Worm (Caenorhabditis elegans) whole organism, L3 larva: ENCODE measurements around the gene spp-8.

ENCODE experiments used
- R02D3.7 ChIP-seq: fragments of 150-350 bp; optimal IDR thresholded peaks from 2 replicates; lab custom pipeline; 2014; ENCODE audit warnings: missing biosample characterization, missing genetic modification characterization
- ZK546.5 ChIP-seq: sonication (generic microtip); optimal IDR thresholded peaks from 2 replicates; lab custom pipeline; 2017; ENCODE audit warnings: missing biosample characterization, missing genetic modification characterization
- aly-2 ChIP-seq: fragments of 150-350 bp; optimal IDR thresholded peaks from 2 replicates; lab custom pipeline; 2014; ENCODE audit warnings: missing biosample characterization, missing genetic modification characterization
- ama-1 ChIP-seq: fragments of 150-350 bp; optimal IDR thresholded peaks from 2 replicates; lab custom pipeline; 2018
- ceh-16 ChIP-seq: sonication (generic microtip); optimal IDR thresholded peaks from 2 replicates; lab custom pipeline; 2017; ENCODE audit warnings: missing biosample characterization, missing genetic modification characterization
- ceh-28 ChIP-seq: fragments of 150-350 bp; optimal IDR thresholded peaks from 2 replicates; lab custom pipeline; 2014; ENCODE audit warnings: missing biosample characterization, missing genetic modification reagents, missing genetic modification characterization
- ceh-82 ChIP-seq: fragments of 150-350 bp; optimal IDR thresholded peaks from 2 replicates; lab custom pipeline; 2014; ENCODE audit warnings: missing biosample characterization, missing genetic modification characterization
- ceh-9 ChIP-seq: sonication (generic microtip); optimal IDR thresholded peaks from 2 replicates; lab custom pipeline; 2018; ENCODE audit warnings: missing biosample characterization, missing genetic modification characterization
- daf-12 ChIP-seq: fragments of 150-350 bp; optimal IDR thresholded peaks from 2 replicates; lab custom pipeline; 2014; ENCODE audit warnings: missing biosample characterization, missing genetic modification reagents, missing genetic modification characterization
- egl-27 ChIP-seq: sonication (generic microtip); optimal IDR thresholded peaks from 4 replicates; lab custom pipeline; 2017; ENCODE audit warnings: missing biosample characterization, missing genetic modification reagents, missing genetic modification characterization
- egl-5 ChIP-seq: fragments of 150-350 bp; optimal IDR thresholded peaks from 2 replicates; lab custom pipeline; 2017; ENCODE audit warnings: missing biosample characterization, missing genetic modification reagents, missing genetic modification characterization, inconsistent platforms
- elt-1 ChIP-seq: fragments of 150-350 bp; optimal IDR thresholded peaks from 2 replicates; lab custom pipeline; 2014; ENCODE audit warnings: missing biosample characterization, missing genetic modification characterization
- elt-2 ChIP-seq: sonication (generic microtip); optimal IDR thresholded peaks from 2 replicates; lab custom pipeline; 2016; ENCODE audit warnings: missing genetic modification reagents, mild to moderate bottlenecking, missing genetic modification characterization, missing compliant biosample characterization
- elt-3 ChIP-seq, 3 experiments: fragments of 150-350 bp in 1 of 3; sonication (generic microtip) in 2 of 3; optimal IDR thresholded peaks; 2 replicates in 2 of 3; 4 replicates in 1 of 3; lab custom pipeline; 2014 to 2017; ENCODE audit warnings: missing biosample characterization in 3 of 3, missing genetic modification characterization in 3 of 3
- eor-1 ChIP-seq, 2 experiments: fragments of 150-350 bp; optimal IDR thresholded peaks; 2 replicates each; lab custom pipeline; 2014 to 2018; ENCODE audit warnings: missing biosample characterization in 2 of 2, missing genetic modification characterization in 2 of 2
- fos-1 ChIP-seq: fragments of 150-350 bp; optimal IDR thresholded peaks from 2 replicates; lab custom pipeline; 2014; ENCODE audit warnings: missing biosample characterization, missing genetic modification characterization
- hmg-11 ChIP-seq: sonication (generic microtip); optimal IDR thresholded peaks from 2 replicates; lab custom pipeline; 2016; ENCODE audit warnings: missing genetic modification characterization, missing compliant biosample characterization
- jun-1 ChIP-seq: fragments of 150-350 bp; optimal IDR thresholded peaks from 2 replicates; lab custom pipeline; 2014; ENCODE audit warnings: missing biosample characterization, missing genetic modification reagents, missing genetic modification characterization
- lin-15B ChIP-seq: fragments of 150-350 bp; optimal IDR thresholded peaks from 2 replicates; lab custom pipeline; 2014; ENCODE audit warnings: missing biosample characterization, missing genetic modification characterization
- lsy-12 ChIP-seq: sonication (generic microtip); optimal IDR thresholded peaks from 2 replicates; lab custom pipeline; 2016; ENCODE audit warnings: mild to moderate bottlenecking, missing genetic modification characterization, missing compliant biosample characterization
- mml-1 ChIP-seq: fragments of 150-350 bp; sonication (generic microtip); optimal IDR thresholded peaks from 3 replicates; lab custom pipeline; 2014; ENCODE audit warnings: missing biosample characterization, missing genetic modification characterization
- nfya-1 ChIP-seq: sonication (generic microtip); optimal IDR thresholded peaks from 2 replicates; lab custom pipeline; 2017; ENCODE audit warnings: missing genetic modification characterization, mild to moderate bottlenecking, missing compliant biosample characterization, antibody characterized with exemption, moderate library complexity; ENCODE audit not compliant: insufficient read depth
- nhr-11 ChIP-seq: fragments of 150-350 bp; optimal IDR thresholded peaks from 2 replicates; lab custom pipeline; 2014; ENCODE audit warnings: missing biosample characterization, missing genetic modification characterization
- nhr-12 ChIP-seq: fragments of 150-350 bp; optimal IDR thresholded peaks from 2 replicates; lab custom pipeline; 2014; ENCODE audit warnings: missing biosample characterization, missing genetic modification characterization
- nhr-23 ChIP-seq: fragments of 150-350 bp; optimal IDR thresholded peaks from 2 replicates; lab custom pipeline; 2014; ENCODE audit warnings: missing biosample characterization, missing genetic modification reagents, missing genetic modification characterization
- nhr-28 ChIP-seq: fragments of 150-350 bp; optimal IDR thresholded peaks from 2 replicates; lab custom pipeline; 2014; ENCODE audit warnings: missing biosample characterization, missing genetic modification characterization
- nhr-43 ChIP-seq: sonication (generic microtip); optimal IDR thresholded peaks from 2 replicates; lab custom pipeline; 2016; ENCODE audit warnings: mild to moderate bottlenecking, missing genetic modification characterization, missing compliant biosample characterization; ENCODE audit not compliant: poor library complexity, severe bottlenecking
- nhr-67 ChIP-seq: fragments of 150-350 bp; optimal IDR thresholded peaks from 2 replicates; lab custom pipeline; 2014; ENCODE audit warnings: missing biosample characterization, missing genetic modification characterization
- nhr-76 ChIP-seq: fragments of 150-350 bp; sonication (generic microtip); optimal IDR thresholded peaks from 5 replicates; lab custom pipeline; 2014; ENCODE audit warnings: missing biosample characterization, missing genetic modification characterization
- nhr-77 ChIP-seq: fragments of 150-350 bp; optimal IDR thresholded peaks from 2 replicates; lab custom pipeline; 2014; ENCODE audit warnings: missing biosample characterization, missing genetic modification characterization
- pha-4 ChIP-seq: fragments of 150-350 bp; optimal IDR thresholded peaks from 2 replicates; lab custom pipeline; 2014; ENCODE audit warnings: missing biosample characterization, missing genetic modification reagents, missing genetic modification characterization
- pqm-1 ChIP-seq: fragments of 150-350 bp; optimal IDR thresholded peaks from 2 replicates; lab custom pipeline; 2017; ENCODE audit warnings: missing biosample characterization, missing genetic modification characterization, inconsistent platforms
- skn-1 ChIP-seq: fragments of 150-350 bp; optimal IDR thresholded peaks from 2 replicates; lab custom pipeline; 2014; ENCODE audit warnings: missing biosample characterization, missing genetic modification characterization
- snpc-4 ChIP-seq: fragments of 150-350 bp; optimal IDR thresholded peaks from 2 replicates; lab custom pipeline; 2014; ENCODE audit warnings: missing biosample characterization, missing genetic modification characterization
- unc-39 ChIP-seq: sonication (generic microtip); optimal IDR thresholded peaks from 4 replicates; lab custom pipeline; 2017; ENCODE audit warnings: missing biosample characterization, missing genetic modification characterization
- unc-62 ChIP-seq: fragments of 150-350 bp; sonication (generic microtip); optimal IDR thresholded peaks from 4 replicates; lab custom pipeline; 2014; ENCODE audit warnings: missing biosample characterization, missing genetic modification reagents, missing genetic modification characterization
- zag-1 ChIP-seq: fragments of 150-350 bp; optimal IDR thresholded peaks from 2 replicates; lab custom pipeline; 2014; ENCODE audit warnings: missing biosample characterization, missing genetic modification characterization
- ztf-11 ChIP-seq: fragments of 150-350 bp; optimal IDR thresholded peaks from 2 replicates; lab custom pipeline; 2014; ENCODE audit warnings: missing biosample characterization, missing genetic modification characterization
- ztf-4 ChIP-seq: fragments of 150-350 bp; optimal IDR thresholded peaks from 2 replicates; lab custom pipeline; 2014; ENCODE audit warnings: missing biosample characterization, missing genetic modification characterization

Gene spp-8

DNA sequence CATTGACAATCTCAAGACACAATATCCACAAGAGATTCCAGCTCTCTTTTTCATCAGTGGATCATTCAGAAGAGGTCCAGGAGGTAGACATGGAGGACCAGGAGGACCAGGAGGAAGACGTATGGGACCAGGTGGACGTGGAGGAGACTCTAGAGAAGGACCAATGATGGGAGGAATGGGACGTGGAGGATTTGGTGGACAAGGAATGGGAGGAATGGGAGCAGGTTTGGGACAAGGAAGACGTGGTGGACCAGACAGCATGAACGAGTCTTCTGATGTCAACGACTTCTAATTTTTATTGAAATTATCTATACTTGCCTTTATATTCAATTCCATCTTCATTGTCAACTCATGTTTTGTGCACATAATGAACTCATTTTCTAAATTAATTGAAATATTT, 6.6 kb downstream of the spp-8 start:
- TF ChIP-seq nhr-43 (tag; lab: Kevin White, UChicago) = no peak
- no peak for TF ChIP-seq lin-15B (tag; lab: Kevin White, UChicago)
- TF ChIP-seq ceh-28 (tag; lab: Kevin White, UChicago) = no peak
- no peak for TF ChIP-seq elt-1 (tag; lab: Kevin White, UChicago)
- no peak for TF ChIP-seq nhr-23 (tag; lab: Kevin White, UChicago)
- TF ChIP-seq nhr-28 (tag; lab: Kevin White, UChicago) = no peak
- TF ChIP-seq aly-2 (tag; lab: Kevin White, UChicago) = no peak
- TF ChIP-seq ceh-9 (tag; lab: Kevin White, UChicago) = no peak
- no peak for TF ChIP-seq fos-1 (tag; lab: Kevin White, UChicago)
- TF ChIP-seq hmg-11 = no peak
- no peak for TF ChIP-seq skn-1 (tag; lab: Kevin White, UChicago)
- no peak for TF ChIP-seq R02D3.7 (tag; lab: Kevin White, UChicago)
- no peak for TF ChIP-seq eor-1 (tag; optimal IDR thresholded peaks at IDR 0.05; lab: Kevin White, UChicago)

DNA sequence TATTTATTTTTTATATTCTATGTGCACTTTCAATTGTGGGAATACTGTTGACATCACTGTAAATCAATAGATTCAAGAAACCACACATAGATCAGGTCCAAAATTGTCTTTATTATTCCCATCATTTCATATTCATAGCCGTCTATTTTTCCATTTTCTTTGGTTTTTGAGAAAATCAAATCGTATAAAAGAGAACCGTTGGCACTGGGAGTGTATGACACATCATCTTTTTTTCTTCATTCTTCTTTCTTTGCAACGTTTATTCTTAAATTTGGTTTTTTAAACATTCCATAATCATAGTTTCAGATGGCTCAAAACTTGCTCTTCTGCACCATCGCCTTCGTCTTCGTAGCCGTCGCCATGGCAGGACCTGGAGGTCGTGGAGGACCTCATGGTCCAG, 8.5 kb downstream of the spp-8 start, which contains the start of gene srlf-2:
Gene srlf-2 (plus strand): TSS at position 301 of the 400 bp plus-strand sequence.
- no peak for TF ChIP-seq elt-1 (tag; lab: Kevin White, UChicago)
- TF ChIP-seq jun-1 (tag; lab: Kevin White, UChicago) = no peak
- TF ChIP-seq fos-1 (tag; lab: Kevin White, UChicago) = no peak
- TF ChIP-seq nhr-23 (tag; lab: Kevin White, UChicago) = no peak
- TF ChIP-seq snpc-4 (tag; lab: Kevin White, UChicago) = no peak
- no peak for TF ChIP-seq daf-12
- no peak for TF ChIP-seq ceh-28 (tag; lab: Kevin White, UChicago)
- TF ChIP-seq unc-62 (GFP tag; lab: Kevin White, UChicago) = no peak
- no peak for TF ChIP-seq egl-5

DNA sequence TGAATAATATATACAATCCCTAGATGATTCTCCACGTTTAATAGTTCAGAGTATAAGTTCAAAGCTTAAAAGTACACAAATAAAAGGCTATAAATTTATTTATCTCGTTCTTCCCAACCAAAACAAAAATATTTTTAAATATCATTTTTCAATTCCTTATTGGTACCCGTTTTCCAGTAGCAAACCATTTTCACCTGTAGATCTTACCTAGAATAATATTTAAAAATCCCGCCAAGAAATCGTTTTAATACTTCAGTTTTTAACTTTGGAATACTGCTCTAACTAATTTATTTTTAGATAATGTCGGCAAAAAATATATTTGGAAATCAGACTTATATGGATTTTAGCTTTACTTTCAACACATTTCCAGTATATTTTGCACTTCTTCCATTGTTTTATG, 10.8 kb downstream of the spp-8 start, which contains the start of gene sru-7:
Gene sru-7 (plus strand): TSS at position 301 of the 400 bp plus-strand sequence.
- TF ChIP-seq lsy-12 (tag; lab: Kevin White, UChicago) (no peak), unc-39 (tag; lab: Kevin White, UChicago) (no peak), daf-12 (no peak), elt-2 (tag; lab: Kevin White, UChicago) (no peak), nhr-77 (tag; lab: Kevin White, UChicago) (no peak), lin-15B (tag; lab: Kevin White, UChicago) (no peak), nhr-28 (tag; lab: Kevin White, UChicago) (no peak), ceh-9 (tag; lab: Kevin White, UChicago) (no peak), ztf-4 (tag; lab: Kevin White, UChicago) (no peak), egl-5 (no peak), elt-1 (tag; lab: Kevin White, UChicago) (no peak), elt-3 (tag; optimal IDR thresholded peaks at IDR 0.05; lab: Kevin White, UChicago) (no peak), fos-1 (tag; lab: Kevin White, UChicago) (no peak), nhr-76 (tag; lab: Kevin White, UChicago) (no peak), skn-1 (tag; lab: Kevin White, UChicago) (no peak), ceh-28 (tag; lab: Kevin White, UChicago) (no peak)

DNA sequence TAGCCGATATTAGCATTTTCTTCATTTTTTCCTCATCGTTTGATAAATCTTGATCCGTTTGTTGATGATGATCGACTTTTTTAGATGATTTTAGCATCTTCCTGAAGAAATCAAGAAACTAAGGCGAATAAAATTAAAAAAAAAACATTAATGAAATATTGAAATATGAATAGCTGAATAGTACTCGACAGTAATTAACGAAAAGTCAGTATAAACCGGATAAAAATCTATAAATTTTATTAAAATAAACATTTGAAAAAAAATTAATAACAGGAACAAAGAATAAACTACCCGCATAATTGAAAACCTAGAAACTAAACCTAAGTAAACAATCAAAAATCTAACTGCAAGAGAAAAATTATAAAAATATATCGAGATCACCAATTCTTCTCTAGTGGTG, 14.8 kb downstream of the spp-8 start, which contains the start of gene C28C12.12:
Gene C28C12.12 (minus strand): TSS at position 101 of the 400 bp plus-strand sequence.
- TF ChIP-seq nhr-12 (tag; lab: Kevin White, UChicago) = no peak

DNA sequence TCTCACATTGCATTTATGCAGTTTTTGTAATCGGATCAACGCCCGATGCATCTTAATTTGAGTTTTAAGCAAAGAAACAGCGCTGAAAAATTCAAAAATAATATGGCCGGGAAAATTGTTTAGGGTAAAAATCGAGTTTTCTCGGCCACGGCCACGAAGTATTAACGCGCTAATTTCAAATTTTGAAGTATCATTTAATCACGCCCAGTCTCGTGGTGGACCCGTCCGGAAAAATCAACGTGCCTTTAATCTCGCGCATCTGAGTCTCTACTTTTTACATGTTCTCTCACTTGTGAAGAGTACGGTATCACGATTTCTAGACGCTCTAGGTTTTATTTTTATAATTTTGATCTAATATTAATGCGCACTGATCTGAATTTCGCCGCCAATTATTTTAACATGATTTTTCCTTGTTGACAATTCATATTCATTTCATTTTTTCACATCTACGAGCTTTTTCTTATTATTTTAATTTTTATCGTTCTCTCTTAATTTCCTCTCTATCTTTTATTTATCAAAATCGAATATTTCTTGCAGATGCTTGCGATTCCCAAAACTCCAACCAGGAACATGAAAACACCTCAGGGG, 17.4 kb downstream of the spp-8 start, which contains the start of the genes acdh-13 and mesp-1:
Gene acdh-13 (minus strand): TSS at position 51 of the 588 bp plus-strand sequence.
Gene mesp-1 (plus strand): TSS at position 538 of the 588 bp plus-strand sequence.
- TF ChIP-seq lin-15B (tag; lab: Kevin White, UChicago) (peak; percentile 43), egl-5 (peak; percentile 11), aly-2 (tag; lab: Kevin White, UChicago) (no peak), egl-27 (no peak), mml-1 (tag; lab: Kevin White, UChicago) (no peak), nhr-76 (tag; lab: Kevin White, UChicago) (no peak), zag-1 (tag; lab: Kevin White, UChicago) (no peak), nhr-11 (tag; lab: Kevin White, UChicago) (no peak), nfya-1 (tag; lab: Kevin White, UChicago) (peak; percentile 46), eor-1 (tag; optimal IDR thresholded peaks at IDR 0.05; lab: Kevin White, UChicago) (no peak), ceh-16 (tag; lab: Kevin White, UChicago) (no peak), hmg-11 (no peak), pha-4 (tag; lab: Kevin White, UChicago) (peak; percentile 40), ztf-11 (tag; lab: Kevin White, UChicago) (no peak), pqm-1 (no peak), snpc-4 (tag; lab: Kevin White, UChicago) (peak; percentile 52), ama-1 (lab: Kevin White, UChicago) (no peak), ceh-82 (tag; lab: Kevin White, UChicago) (no peak), nhr-43 (tag; lab: Kevin White, UChicago) (peak; percentile 47), daf-12 (no peak), nhr-67 (no peak), ZK546.5 (tag; lab: Kevin White, UChicago) (no peak), elt-2 (tag; lab: Kevin White, UChicago) (no peak), ceh-9 (tag; lab: Kevin White, UChicago) (no peak)
